Worm (Caenorhabditis elegans) whole organism, dauer: Measurements from ENCODE around the gene Y39B6A.29.

Experiments used
- unc-62 ChIP-seq: sonication (generic microtip); optimal IDR thresholded peaks from 2 replicates; lab custom pipeline; 2017; ENCODE audit warnings: missing biosample characterization, missing genetic modification reagents, missing genetic modification characterization

Y39B6A.29 gene

DNA sequence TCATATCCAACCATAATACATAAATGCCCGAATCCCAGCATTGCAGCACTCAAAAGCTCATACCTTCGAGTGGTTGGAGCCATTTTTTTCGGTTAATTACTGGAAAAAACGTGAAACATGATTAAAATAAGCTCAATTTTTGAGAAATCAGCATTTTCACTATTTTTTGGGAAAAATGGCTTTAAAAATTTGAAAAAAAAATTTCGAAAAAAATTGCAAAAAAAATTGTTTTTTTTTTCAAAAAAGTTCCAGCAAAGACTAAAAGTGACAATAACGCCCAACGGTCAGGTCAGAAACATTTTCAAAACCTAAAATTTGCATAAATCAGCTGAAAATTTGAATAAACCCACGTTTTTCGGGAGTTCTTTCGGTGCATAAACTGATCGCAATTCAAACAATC lies at the start of gene Y39B6A.29:
Gene Y39B6A.29, minus strand, starts transcription at position 101 of the 400 bp plus-strand sequence.
- TF ChIP-seq unc-62 (GFP tag; lab: Kevin White, UChicago): no peak

DNA sequence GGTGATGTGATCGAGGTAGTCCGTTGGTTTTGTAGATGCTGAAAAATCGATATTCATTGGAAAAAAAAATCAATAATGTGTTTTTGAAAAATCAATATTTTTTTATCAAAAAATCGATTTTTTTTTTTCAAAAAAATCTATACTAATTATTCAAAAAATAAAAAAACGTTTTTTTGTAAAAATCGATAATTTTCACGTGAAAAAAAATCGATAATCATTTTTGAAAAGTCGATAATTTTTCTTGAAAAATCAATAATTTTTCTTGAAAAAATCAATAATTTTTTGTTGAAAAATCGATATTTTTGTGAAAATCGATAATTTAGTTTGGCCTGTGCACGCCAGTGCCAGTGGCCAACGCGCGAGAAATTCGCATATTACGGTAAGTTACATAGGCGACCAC lies 48.6 kb upstream of the Y39B6A.29 start:
- no peak for TF ChIP-seq unc-62 (GFP tag; lab: Kevin White, UChicago)

DNA sequence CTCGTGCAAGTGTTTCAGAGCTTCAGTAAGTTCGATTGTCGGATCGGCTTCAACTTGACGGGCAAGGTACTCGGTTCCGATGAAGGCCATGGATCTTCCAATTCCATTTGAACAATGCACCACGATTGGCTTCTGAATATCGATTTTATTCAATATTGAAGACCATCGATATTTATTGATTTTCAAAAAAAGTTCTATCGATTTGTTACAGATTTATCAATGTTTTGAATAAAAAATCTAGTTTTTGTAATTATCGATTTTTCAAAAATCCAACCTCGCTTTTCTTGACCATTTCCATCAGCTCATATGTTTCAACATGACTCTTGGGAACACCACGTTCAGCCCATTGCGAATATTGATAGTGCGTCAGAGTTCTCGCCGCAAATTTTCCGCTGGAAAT lies 44.3 kb upstream of the Y39B6A.29 start:
- TF ChIP-seq unc-62 (GFP tag; lab: Kevin White, UChicago): no peak

DNA sequence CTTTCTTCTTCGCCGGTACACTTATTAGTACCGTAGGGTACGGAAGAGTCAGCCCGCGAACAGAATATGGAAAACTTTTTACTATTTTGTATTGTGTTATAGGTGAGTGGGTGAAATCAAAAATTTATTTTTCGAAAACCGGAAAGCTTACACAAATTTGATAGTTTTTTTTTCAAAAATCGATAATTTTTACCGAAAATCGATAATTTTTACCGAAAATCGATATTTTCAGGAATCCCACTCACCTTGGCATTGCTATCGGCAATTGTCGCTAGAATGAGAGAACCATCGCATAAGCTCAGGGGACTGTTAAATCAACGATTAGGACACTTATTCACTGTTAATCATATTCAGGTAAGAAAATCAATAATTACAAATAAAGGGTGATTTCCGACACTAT lies 38.7 kb upstream of the Y39B6A.29 start:
- TF ChIP-seq unc-62 (GFP tag; lab: Kevin White, UChicago): no peak

DNA sequence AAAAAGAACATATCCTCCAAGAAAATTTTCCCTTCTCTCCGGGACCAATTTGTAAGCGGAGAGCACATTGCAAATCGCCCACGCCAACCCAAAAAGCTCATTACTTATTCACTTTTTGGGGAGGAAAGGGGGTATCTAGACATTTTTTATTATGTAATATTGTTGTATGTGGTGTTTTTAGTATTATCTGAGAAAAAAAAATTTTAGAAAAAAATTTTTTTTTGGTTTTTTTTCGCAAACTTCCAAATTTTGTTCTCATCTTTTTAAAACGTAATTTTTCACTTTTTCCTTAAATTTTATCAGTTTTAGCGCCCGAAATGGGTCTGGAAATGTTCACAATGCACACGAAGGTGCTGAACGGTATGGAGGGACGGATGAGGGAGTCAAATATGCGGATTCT lies 35.3 kb upstream of the Y39B6A.29 start, which contains the start of gene twk-46:
Gene twk-46, plus strand, starts transcription at position 301 of the 400 bp plus-strand sequence.
- no peak for TF ChIP-seq unc-62 (GFP tag; lab: Kevin White, UChicago)

DNA sequence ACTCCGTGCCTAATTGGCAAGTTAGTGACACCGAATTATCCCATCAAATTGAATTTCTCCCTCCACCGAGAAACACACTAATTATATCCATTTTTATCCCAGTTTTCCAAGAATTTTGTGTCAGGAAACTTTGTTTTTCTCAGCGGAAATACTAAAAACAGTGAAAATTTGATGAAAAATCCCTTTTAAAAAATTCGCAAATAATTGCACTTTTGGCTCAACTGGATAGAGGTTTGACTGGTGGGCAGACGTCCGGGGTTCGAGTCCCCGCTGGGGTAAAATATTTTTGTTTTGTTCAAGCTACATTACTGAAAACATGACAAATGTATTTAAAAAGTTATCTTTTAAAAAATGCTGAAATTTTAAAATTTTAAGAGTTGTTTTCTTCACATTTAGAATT lies 33.5 kb upstream of the Y39B6A.29 start:
- no peak for TF ChIP-seq unc-62 (GFP tag; lab: Kevin White, UChicago)

DNA sequence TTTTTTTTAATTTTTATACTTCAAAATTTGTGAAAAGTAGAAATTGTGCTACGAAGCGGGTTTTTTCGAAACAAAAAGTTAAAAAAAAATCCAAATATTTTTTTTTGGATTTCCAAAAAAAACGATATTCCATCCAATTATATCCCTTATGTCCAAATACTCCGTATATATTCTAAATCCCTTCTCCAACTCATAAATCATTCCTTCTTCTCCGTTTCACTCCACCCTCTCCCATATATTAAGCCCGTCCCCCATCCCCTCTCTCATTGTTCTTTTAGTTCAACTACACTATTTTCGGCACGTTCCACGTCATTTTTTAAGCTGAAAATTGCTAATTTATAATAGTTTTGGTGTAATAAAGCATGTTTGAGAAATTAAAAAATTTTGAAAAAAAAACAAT lies 33.0 kb upstream of the Y39B6A.29 start:
- no peak for TF ChIP-seq unc-62 (GFP tag; lab: Kevin White, UChicago)

DNA sequence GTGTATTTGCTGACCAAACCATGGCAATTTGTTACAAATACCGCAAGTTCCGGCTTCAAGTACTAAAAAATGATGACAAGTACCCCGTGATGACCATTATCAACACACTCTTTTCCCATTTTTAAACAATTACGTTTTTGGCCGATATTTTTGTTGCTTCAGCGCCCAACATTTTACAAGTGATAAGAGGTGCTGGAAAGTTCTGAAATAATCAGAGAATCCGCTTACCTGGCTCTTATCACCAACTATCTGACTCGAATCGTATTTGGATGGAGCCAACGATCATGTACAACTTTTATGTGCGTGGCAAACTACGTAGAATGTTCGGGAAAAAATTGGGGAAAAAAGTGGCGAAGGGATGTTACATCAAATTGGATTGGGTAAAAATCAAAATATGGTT lies 28.7 kb upstream of the Y39B6A.29 start:
- no peak for TF ChIP-seq unc-62 (GFP tag; lab: Kevin White, UChicago)

DNA sequence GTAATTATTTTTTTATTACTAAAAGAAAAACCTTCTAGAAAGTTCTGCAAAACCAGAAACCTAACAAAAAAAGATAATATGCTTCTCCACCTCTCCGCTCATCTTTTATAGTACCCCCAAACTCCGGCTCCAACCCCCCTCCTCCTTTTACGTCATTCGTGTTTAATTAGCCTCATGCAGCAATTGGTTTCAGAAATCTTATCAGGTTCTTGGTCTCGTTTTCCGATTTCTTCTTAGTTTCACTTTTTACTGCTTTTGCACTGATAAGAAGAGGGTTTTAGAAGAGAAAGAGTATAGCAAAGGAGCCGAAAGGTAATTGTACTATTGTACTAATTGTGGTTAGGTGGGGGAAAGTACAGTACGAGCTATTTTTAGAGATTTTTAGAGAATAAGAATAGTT lies 26.8 kb upstream of the Y39B6A.29 start:
- TF ChIP-seq unc-62 (GFP tag; lab: Kevin White, UChicago): no peak

DNA sequence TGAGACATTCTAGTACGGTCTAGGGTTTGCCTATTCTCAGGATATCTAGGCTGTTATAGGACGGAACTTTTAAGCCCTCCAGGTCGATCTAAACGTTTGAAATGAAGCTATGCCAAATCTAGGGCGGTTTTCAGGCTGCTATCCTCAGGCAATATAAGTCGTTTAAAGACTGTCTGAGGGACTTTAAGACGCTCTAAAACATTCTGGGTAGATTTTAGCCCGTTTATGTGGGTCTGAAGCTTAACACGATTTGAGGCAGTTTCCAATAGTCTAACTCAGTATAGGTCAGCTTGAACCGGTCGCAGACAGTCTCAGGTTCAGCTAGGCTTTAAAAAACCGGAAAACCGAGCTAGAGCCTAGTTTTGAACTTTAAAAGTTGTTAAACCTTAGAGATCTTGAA lies 26.3 kb upstream of the Y39B6A.29 start:
- TF ChIP-seq unc-62 (GFP tag; lab: Kevin White, UChicago): no peak

DNA sequence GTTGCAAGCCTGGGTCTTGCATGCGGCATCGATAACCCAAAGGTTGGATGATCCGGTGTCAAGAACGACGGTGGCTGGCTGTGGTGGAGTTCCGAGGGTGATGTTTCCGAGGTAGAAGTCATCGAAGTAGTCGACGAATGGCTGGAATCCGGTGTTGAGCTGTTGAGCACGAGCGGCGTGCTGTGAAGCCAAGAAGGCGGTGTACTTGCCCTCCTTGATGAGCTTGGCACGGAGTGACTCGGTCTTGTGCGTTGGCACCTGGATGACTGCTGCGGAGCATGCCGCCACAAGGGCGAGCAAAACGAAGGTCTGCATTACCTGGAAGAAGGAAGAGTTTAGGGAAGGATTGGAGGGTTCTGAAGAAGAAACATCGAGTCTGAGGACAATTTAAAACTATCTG lies 25.9 kb upstream of the Y39B6A.29 start, which contains the start of gene asp-1:
Gene asp-1, minus strand, starts transcription at position 315 of the 400 bp plus-strand sequence.
- TF ChIP-seq unc-62 (GFP tag; lab: Kevin White, UChicago): no peak

DNA sequence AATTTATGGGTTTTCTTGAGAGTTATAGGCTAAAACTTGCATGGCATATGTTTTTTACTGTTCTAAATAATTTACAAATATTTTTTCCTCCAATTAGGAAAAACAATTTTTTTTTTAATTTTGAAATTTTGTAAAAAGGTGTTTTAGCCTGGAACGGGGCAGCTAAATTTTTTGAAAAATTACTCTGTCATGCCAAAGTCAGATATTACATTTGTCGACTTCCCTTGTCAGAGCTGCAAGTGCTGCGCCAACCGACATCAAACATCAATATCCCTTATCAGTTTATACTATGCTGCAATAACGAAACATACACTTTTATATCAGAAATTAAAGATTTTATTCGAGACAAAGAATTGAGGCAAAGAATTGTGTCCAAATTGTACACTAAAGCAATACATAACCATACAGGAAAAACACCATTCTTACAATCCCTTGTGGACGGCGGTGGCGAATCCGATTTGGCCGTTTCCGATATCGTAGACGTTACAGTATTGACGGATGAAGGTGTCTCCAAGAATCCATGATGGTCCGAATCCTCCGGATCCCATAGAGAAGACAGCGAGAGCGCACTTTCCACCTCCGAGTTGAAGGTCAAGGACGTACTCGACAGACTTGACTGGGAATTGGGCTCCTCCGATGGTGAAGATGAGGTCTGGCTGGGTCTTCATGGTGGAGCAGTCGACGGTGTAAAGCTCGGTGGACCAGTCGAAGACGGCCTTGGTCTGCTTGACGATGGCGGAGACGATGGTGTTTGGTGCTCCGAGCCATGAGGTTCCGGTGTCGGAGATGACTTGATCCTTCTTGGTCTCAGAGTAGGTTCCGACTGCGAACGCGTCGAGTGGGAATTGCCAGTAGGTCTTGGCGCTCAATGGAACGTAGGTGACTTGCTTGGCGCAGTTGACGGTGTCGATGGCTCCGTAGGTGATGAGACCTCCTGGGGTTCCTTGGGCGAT lies 24.8 kb upstream of the Y39B6A.29 start:
- no peak for TF ChIP-seq unc-62 (GFP tag; lab: Kevin White, UChicago)

DNA sequence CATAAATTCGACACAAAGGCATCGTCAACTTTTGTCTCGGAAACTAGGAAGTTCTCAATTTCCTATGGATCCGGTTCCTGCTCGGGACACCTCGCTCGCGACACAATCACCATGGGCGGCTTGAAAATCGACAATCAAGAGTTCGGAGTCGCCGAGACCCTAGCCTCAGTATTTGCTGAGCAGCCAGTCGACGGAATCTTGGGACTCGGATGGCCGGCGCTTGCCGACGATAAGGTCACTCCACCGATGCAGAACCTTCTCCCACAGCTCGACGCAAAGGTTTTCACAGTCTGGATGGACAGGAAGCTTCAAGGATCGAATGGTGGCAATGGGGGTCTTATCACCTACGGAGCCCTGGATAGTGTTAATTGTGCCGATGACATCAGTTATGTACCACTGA lies 22.9 kb upstream of the Y39B6A.29 start:
- no peak for TF ChIP-seq unc-62 (GFP tag; lab: Kevin White, UChicago)

DNA sequence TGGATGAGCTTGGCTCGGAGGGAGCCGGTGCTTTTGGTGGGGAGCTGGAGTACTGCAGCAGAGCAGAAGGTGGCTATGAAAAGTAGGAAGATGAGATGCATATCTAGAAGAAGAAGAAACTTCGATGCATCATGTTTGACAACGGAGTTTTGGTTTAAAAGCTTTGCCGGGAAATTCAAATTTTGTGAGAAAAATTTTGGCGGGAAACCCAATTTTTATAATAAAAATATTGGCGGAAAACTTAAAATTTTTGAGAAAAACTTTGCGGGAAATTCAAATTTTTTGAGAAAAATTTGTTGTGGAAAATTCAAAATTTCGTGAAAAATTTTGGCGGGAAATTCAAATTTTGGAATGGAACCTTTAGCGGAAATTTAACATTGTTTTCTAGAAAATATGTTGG lies 20.2 kb upstream of the Y39B6A.29 start, which contains the start of gene asp-15:
Gene asp-15, minus strand, starts transcription at position 101 of the 400 bp plus-strand sequence.
- TF ChIP-seq unc-62 (GFP tag; lab: Kevin White, UChicago): no peak

DNA sequence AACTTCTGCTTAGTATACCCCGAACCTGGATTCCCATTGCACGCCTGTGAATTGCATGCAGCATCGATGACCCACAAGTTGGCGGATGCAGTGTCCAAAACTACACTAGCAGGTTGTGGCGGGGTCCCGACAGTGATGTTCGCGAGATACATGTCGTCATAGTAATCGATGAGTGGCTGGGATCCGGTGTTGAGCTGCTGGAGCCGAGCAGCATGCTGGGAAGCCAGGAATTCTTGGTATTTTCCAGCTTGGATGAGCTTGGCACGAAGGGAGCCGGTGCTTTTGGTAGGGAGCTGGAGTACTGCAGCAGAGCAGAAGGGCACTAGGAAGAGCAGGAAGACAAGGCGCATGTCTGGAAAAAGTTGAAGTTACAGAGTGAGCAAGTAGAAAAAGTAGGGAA lies 17.7 kb upstream of the Y39B6A.29 start, which contains the start of gene asp-16:
Gene asp-16, minus strand, starts transcription at position 350 of the 400 bp plus-strand sequence.
- TF ChIP-seq unc-62 (GFP tag; lab: Kevin White, UChicago): no peak

DNA sequence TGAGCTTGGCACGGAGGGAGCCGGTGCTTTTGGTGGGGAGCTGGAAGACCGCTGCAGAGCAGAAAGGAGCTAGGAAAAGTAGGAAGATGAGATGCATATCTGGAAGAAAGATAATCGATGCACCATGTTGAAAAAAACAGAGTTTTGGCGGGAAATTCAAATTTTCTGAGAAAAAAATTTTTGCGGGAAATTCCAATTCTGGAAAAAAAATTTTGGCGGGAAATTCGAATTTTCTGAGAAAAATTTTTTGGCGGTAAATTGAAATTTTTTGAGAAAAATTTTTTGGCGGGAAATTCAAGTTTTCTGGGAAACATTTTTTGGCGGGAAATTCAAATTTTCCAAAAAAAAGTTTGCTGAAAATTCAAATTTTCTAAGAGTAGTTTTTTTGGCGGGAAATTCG lies 12.6 kb upstream of the Y39B6A.29 start, which contains the start of gene asp-17:
Gene asp-17, minus strand, starts transcription at position 101 of the 400 bp plus-strand sequence.
- no peak for TF ChIP-seq unc-62 (GFP tag; lab: Kevin White, UChicago)

DNA sequence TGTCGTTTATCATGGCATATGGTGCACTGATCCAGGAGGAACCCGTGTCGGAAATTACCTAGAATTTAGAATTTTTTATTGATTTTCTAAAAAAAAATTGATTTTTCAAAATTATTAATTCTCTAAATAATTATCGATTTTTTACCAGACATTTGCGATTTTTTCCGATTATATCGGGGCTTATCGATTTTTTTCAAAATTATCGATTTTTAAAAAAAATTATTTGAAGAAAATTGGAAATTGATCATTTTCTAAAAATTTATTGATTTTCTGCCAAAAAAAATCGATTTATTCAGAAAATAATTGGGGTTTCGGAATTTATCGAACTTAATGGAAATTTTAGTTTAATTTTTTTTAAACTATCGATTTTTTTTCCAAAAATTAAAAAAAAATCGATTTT lies 11.5 kb upstream of the Y39B6A.29 start:
- no peak for TF ChIP-seq unc-62 (GFP tag; lab: Kevin White, UChicago)
